Worm (Caenorhabditis elegans): ENCODE results near the gene F46B6.13.

The F46B6.13 gene

DNA sequence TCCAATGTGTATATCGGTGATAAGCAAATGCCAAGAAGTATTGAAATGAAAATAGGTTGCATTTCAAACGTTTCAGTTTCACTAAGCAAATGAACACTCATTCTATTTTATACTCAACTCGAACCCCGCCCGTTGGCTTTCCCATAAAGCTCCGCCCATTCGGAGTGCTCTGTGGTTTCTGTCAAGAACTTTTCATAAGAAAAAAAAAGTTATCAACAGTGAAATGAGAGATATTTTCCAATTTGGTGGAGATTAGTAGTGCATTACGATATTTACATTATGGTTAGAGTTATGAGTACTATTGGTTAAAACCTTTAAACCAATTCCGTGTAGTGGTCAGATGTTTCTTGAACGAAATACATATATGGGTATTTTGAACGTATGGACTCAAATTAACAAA lies 48.7 kb downstream of the F46B6.13 start, which contains the start of gene F58E6.4:
Gene F58E6.4, minus strand, starts transcription at position 101 of the 400 bp plus-strand sequence.
- TF ChIP-seq nfya-1 (tag; optimal IDR thresholded peaks at IDR 0.05) (no peak), syd-9 (tag; optimal IDR thresholded peaks at IDR 0.05) (no peak), lin-11 (tag; optimal IDR thresholded peaks at IDR 0.05) (no peak), elt-2 (tag; optimal IDR thresholded peaks at IDR 0.05) (no peak), K02D7.2 (tag; optimal IDR thresholded peaks at IDR 0.05) (no peak), dmd-4 (tag; optimal IDR thresholded peaks at IDR 0.05; ENCODE audit: borderline replicate concordance) (no peak), fkh-6 (tag; optimal IDR thresholded peaks at IDR 0.05) (no peak), pha-2 (tag; optimal IDR thresholded peaks at IDR 0.05) (no peak), K09A11.1 (tag; optimal IDR thresholded peaks at IDR 0.05; ENCODE audit: insufficient read depth) (no peak), sox-2 (GFP tag; IDR thresholded peaks at IDR 0.05) (no peak)

Data from whole organism, late embryonic.